Fruit fly (Drosophila melanogaster): Measurements from ENCODE around the gene MsR1.

Gene MsR1

DNA sequence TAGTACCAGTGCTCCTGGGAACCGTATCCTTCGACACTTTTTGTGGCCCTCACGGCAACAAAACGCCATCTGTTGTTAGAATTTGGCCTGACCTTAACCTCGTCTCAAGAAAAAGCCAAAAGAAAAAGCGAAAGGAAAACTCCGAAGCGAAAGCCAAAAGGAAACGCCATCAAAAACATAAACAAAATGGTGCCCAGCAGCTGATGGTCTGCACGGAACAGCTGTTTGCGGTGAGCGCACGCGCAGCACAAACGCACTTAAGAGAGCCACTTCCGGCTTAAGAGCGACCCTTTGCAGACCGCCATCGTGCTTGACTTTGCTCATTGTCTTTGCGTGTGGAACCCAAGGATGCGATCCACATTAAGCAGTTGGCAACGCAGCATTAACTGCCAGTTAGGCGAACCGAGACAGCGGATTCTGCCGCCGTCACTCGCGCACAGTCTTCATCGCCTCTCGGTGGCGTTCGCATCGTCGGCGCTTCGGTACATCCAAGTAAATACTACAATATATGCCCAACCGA is at the start of gene MsR1:
TSS of gene MsR1 (plus strand) at position 437 of the 520 bp plus-strand sequence.
- TF ChIP-seq svp (GFP tag) (peak; percentile 1), CG16779 (tag; optimal IDR thresholded peaks at IDR 0.05) (no peak)

DNA sequence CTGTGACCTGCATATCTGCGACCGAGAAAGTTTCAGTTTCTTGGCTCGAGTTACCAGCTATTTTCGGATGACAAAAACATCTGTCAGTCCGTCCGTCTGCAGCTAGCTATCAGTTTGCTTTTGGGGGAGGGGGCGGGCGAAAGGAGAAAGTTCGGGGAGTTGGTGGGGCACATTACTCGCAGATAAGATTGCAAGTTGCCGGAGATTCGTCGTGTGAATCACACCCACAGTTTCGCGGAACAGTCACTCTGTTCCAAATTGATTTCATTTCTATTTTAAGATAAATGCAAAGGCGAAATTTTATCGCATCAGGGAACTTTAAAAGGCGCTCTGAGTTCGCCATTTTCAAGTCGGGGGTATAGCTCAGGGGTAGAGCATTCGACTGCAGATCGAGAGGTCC is 49.1 kb upstream of the MsR1 start:
- TF ChIP-seq svp (GFP tag): peak; percentile 47
- no peak for TF ChIP-seq Eip93F (GFP tag; optimal IDR thresholded peaks at IDR 0.05)
- no peak for TF ChIP-seq topi (GFP tag; optimal IDR thresholded peaks at IDR 0.05)
- no peak for TF ChIP-seq Eip78C (GFP tag)
- no peak for TF ChIP-seq Hr4 (GFP tag; optimal IDR thresholded peaks at IDR 0.05)
- no peak for TF ChIP-seq CG31627 (GFP tag; optimal IDR thresholded peaks at IDR 0.05)

DNA sequence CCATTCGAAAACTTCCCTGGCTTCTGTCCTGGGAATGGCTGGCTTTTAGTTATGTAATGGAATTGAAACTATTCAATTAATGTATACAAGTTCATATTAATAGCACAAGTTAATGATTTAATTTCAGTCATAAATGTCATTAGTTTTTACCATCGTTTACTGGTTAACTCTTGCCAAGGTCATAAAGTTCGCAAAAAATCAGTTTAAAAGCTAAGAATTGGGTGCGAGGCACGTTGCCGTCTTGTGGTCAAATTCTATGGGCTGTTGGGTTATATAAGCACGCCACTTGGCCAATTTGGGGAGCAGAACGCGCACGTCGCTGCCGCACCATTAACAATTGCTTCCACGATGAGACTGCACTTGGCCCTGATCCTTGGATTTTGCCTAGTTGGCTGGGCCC is 46.2 kb upstream of the MsR1 start, which contains the start of gene yellow-g2:
TSS of gene yellow-g2 (plus strand) at position 301 of the 400 bp plus-strand sequence.
- no peak for TF ChIP-seq dsx (GFP tag; optimal IDR thresholded peaks at IDR 0.05; ENCODE audit: poor library complexity, severe bottlenecking)
- no peak for TF ChIP-seq CG15336 (GFP tag; IDR thresholded peaks at IDR 0.05)
- TF ChIP-seq salr (GFP tag; optimal IDR thresholded peaks at IDR 0.05): no peak
- no peak for TF ChIP-seq CG11294 (GFP tag; IDR thresholded peaks at IDR 0.05)
- TF ChIP-seq svp (GFP tag): no peak
- no peak for TF ChIP-seq CG10669 (GFP tag; optimal IDR thresholded peaks at IDR 0.05)
- no peak for TF ChIP-seq Hr39 (GFP tag; optimal IDR thresholded peaks at IDR 0.05)
- no peak for TF ChIP-seq Eip75B (GFP tag; optimal IDR thresholded peaks at IDR 0.05)
- no peak for TF ChIP-seq ss (GFP tag; optimal IDR thresholded peaks at IDR 0.05)
- no peak for TF ChIP-seq Ets21C (GFP tag; optimal IDR thresholded peaks at IDR 0.05)
- TF ChIP-seq lz (GFP tag; optimal IDR thresholded peaks at IDR 0.05): no peak
- TF ChIP-seq Eip78C (GFP tag): no peak
- TF ChIP-seq Met (GFP tag; optimal IDR thresholded peaks at IDR 0.05): no peak
- no peak for TF ChIP-seq CG11902 (GFP tag; optimal IDR thresholded peaks at IDR 0.05)
- TF ChIP-seq esn (GFP tag; optimal IDR thresholded peaks at IDR 0.05): no peak
- no peak for TF ChIP-seq cyc (GFP tag; optimal IDR thresholded peaks at IDR 0.05)
- TF ChIP-seq CG31627 (GFP tag; optimal IDR thresholded peaks at IDR 0.05): no peak
- TF ChIP-seq CG11762 (GFP tag; optimal IDR thresholded peaks at IDR 0.05; ENCODE audit: insufficient read depth): no peak

DNA sequence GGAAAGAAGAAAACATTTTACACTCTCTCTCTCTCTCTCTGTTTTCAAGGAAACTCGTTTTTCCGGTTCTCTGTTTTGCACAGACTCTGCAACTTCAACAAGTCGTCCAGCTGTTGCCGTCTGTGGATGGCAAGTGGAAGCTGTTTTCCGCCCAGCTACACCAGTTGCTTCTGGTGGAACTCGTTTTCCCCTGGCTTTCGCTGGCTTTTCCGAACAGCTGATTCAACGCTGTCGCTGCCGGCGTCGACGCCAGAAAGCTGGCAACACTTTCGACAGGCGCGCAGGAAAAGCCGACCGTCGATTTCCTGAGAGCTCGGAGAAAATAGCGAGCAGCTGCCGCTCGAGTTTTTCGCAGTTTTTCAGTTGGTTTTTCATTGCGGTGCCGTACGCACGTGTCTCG is 40.0 kb upstream of the MsR1 start, which contains the start of gene MsR2:
TSS of gene MsR2 (plus strand) at position 378 of the 400 bp plus-strand sequence.
- no peak for TF ChIP-seq Sox15 (GFP tag; optimal IDR thresholded peaks at IDR 0.05)
- TF ChIP-seq eg (GFP tag; IDR thresholded peaks at IDR 0.05): 0 out of 3 replicates have a peak, but pooled peaks have one; percentile 20
- TF ChIP-seq Hr38 (GFP tag; optimal IDR thresholded peaks at IDR 0.05): no peak
- no peak for TF ChIP-seq Lpt (GFP tag; optimal IDR thresholded peaks at IDR 0.05)
- TF ChIP-seq net (GFP tag; optimal IDR thresholded peaks at IDR 0.05): no peak

DNA sequence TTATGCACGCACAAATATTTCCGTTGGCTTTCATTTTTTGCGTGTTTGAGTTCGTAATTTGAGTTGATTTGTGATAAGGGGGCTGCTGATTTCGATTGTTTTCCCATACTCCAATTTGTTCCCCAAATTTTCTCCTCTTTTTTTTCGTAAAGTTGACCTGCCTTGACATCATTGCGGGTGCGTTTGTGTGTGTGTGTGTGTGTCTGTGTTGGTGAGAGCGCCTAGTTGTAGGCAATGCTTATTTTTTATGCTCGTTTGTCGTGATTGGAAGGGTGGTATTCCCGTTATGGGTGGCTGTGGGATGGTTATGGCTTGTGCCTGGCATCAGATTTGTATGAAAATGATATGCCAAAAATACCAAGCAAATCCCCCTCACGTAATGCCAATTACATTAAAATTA is 2.8 kb downstream of the MsR1 start:
- TF ChIP-seq fd85E (GFP tag; optimal IDR thresholded peaks at IDR 0.05) (no peak), CG32006 (GFP tag; optimal IDR thresholded peaks at IDR 0.05) (no peak), dsx (GFP tag; optimal IDR thresholded peaks at IDR 0.05; ENCODE audit: poor library complexity, severe bottlenecking) (no peak), fd59A (GFP tag; optimal IDR thresholded peaks at IDR 0.05) (no peak), CG9139 (GFP tag; optimal IDR thresholded peaks at IDR 0.05) (no peak), Met (GFP tag; optimal IDR thresholded peaks at IDR 0.05) (no peak), CG1621 (tag; optimal IDR thresholded peaks at IDR 0.05) (no peak), cyc (GFP tag; optimal IDR thresholded peaks at IDR 0.05) (no peak), fkh (GFP tag; optimal IDR thresholded peaks at IDR 0.05) (no peak), Sox15 (GFP tag; optimal IDR thresholded peaks at IDR 0.05) (no peak)

Data from whole organism, prepupa.